Worm (Caenorhabditis elegans): ENCODE results near the gene prp-38.
A peak's percentile ranks its signal among the peaks of the same experiment; 100 is the strongest.

The prp-38 gene

DNA sequence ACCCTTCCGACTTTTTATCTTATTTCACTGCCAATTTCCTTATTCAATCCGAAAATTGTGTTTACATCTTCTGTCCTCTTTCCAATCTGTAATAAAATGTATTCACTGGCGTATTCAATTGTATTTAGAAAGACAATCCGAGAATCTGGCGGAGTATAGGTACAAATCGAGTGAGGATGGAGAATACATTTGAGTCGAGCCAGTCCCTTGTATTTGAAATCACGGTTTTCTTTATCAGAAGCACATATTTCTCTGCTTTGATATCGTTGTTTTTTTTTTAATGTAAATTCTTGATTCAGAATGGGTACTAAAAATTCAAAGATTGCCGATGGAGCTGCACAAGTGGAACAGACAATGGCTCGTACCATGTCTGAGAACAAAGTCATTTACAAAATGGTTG is 41.8 kb downstream of the prp-38 start, which contains the start of gene ocr-1:
Gene ocr-1 (plus strand): TSS at position 301 of the 400 bp plus-strand sequence.
- TF ChIP-seq lin-39 (tag; optimal IDR thresholded peaks at IDR 0.05) (no peak), sox-4 (tag; optimal IDR thresholded peaks at IDR 0.05) (no peak), snu-23 (GFP tag; optimal IDR thresholded peaks at IDR 0.05) (no peak), unc-98 (GFP tag; IDR thresholded peaks at IDR 0.05) (no peak), ceh-63 (GFP tag; optimal IDR thresholded peaks at IDR 0.05) (no peak), hlh-4 (tag; optimal IDR thresholded peaks at IDR 0.05) (no peak), C16A3.4 (tag; optimal IDR thresholded peaks at IDR 0.05) (no peak)

DNA sequence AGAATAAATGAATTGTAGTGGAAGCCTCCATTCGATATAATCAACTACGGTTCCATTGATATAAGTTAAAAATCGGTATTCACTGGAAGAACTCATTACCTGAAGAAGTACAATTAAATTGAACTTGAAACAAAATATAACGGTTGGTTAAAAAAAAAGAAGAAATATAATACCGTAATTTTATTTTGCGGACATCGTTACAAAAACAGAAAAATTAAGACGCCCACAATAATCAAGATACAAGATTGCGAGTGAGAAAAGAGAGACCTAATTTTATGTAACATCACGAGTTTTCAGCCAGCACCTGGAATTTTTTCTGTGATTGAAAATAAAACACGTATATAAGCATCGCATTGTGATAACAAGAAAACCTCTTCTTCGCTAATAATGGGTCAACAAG is 43.1 kb downstream of the prp-38 start, which contains the start of gene sre-6:
Gene sre-6 (minus strand): TSS at position 101 of the 400 bp plus-strand sequence.
- TF ChIP-seq irx-1 (tag; optimal IDR thresholded peaks at IDR 0.05) = no peak
- no peak for TF ChIP-seq nhr-90 (tag; optimal IDR thresholded peaks at IDR 0.05; ENCODE audit: poor library complexity)
- TF ChIP-seq elt-2 (tag; optimal IDR thresholded peaks at IDR 0.05) = peak; percentile 26
- TF ChIP-seq efl-1 (optimal IDR thresholded peaks at IDR 0.05) = no peak
- TF ChIP-seq efl-1 (GFP tag; optimal IDR thresholded peaks at IDR 0.05 in 1 of 2) = peak in 1 of 2 experiments; percentile 8

DNA sequence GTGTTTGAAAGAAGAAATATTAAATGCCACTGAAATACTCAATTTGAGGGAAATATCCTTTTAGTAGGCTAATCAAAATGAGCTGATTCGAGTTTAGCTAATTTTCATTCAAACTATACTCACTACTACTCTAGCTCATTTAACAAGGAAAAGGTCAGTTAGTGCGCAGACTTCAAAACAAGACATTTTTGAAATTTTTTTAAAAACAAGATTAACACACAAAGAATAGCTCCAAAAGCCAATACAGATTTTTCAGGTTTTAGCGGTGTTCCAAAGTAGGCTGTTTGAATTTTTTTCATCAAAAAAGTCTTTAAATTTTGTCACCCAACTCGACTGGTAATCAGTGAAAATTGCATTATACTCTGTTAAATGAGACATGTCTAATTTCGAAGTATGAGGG is 45.0 kb downstream of the prp-38 start:
- TF ChIP-seq nhr-90 (tag; optimal IDR thresholded peaks at IDR 0.05; ENCODE audit: poor library complexity) (no peak), aly-2 (tag; optimal IDR thresholded peaks at IDR 0.05) (no peak), lin-14 (GFP tag; optimal IDR thresholded peaks at IDR 0.05) (no peak), fkh-10 (GFP tag; optimal IDR thresholded peaks at IDR 0.05) (no peak), jun-1 (tag; optimal IDR thresholded peaks at IDR 0.05) (no peak), sup-37 (GFP tag; optimal IDR thresholded peaks at IDR 0.05) (no peak), lin-15B (tag; optimal IDR thresholded peaks at IDR 0.05) (no peak), pag-3 (tag; optimal IDR thresholded peaks at IDR 0.05; ENCODE audit: borderline replicate concordance, insufficient read depth) (no peak)

DNA sequence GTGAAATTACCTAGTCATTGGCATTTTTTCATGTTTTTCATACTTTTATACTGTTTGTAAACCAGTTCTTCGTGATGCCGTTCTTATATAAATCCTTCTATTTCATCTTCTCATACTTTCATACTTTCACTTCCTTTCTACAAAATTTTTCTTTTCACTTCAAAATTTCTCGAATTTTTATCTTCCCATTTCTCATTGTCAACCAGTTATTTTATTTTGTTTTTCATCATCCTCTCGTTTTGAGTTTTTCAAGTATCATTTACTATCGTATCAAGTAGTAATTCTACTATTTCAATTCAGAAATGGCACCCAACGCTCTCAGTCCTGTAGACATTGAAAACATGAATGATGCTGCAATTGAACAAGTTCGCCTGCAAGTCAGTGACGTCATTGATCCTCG is 47.2 kb downstream of the prp-38 start, which contains the start of gene F28H7.8:
Gene F28H7.8 (plus strand): TSS at position 301 of the 400 bp plus-strand sequence.
- TF ChIP-seq ceh-88 (GFP tag; IDR thresholded peaks at IDR 0.05) (no peak), mef-2 (tag; optimal IDR thresholded peaks at IDR 0.05) (no peak), nhr-85 (tag) (peak; percentile 61), snpc-4 (tag; optimal IDR thresholded peaks at IDR 0.05) (no peak), unc-98 (GFP tag; IDR thresholded peaks at IDR 0.05) (no peak), aha-1 (tag; optimal IDR thresholded peaks at IDR 0.05) (no peak), fkh-4 (tag; optimal IDR thresholded peaks at IDR 0.05; ENCODE audit: borderline replicate concordance) (no peak), ces-1 (GFP tag; optimal IDR thresholded peaks at IDR 0.05) (no peak), unc-86 (tag; optimal IDR thresholded peaks at IDR 0.05) (no peak)

DNA sequence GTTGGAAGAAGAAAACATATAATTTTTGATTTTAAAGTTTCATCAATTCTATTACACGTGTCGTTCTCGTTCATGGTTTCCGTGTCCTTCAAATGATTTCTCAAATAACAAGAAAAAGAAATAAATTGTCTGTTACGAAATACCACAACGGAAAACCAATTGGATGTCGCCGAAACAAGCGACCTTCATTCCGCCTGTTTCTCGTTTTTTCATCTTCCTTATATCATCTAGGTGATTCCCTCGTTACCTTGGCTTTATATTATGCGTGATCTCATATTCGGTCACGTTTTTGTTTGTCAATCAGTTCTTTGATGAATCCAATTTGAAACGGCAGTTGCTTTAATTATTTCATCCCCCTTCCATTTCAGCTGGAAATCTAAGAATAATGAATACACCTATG is 48.7 kb downstream of the prp-38 start:
- peak; percentile 86 for TF ChIP-seq lin-14 (GFP tag; optimal IDR thresholded peaks at IDR 0.05)
- no peak for TF ChIP-seq nhr-47 (tag; optimal IDR thresholded peaks at IDR 0.05)
- TF ChIP-seq elt-2 (tag; optimal IDR thresholded peaks at IDR 0.05) = no peak
- TF ChIP-seq zip-4 (GFP tag; optimal IDR thresholded peaks at IDR 0.05) = peak; percentile 11
- no peak for TF ChIP-seq ceh-88 (GFP tag; IDR thresholded peaks at IDR 0.05)
- no peak for TF ChIP-seq zag-1 (tag; optimal IDR thresholded peaks at IDR 0.05)
- TF ChIP-seq ets-5 (GFP tag; IDR thresholded peaks at IDR 0.05) = no peak
- TF ChIP-seq sox-4 (tag; optimal IDR thresholded peaks at IDR 0.05) = no peak
- TF ChIP-seq nhr-11 (tag; optimal IDR thresholded peaks at IDR 0.05) = no peak
- no peak for TF ChIP-seq efl-1 (optimal IDR thresholded peaks at IDR 0.05)
- TF ChIP-seq efl-1 (GFP tag; optimal IDR thresholded peaks at IDR 0.05 in 1 of 2) = no peak
- TF ChIP-seq irx-1 (tag; optimal IDR thresholded peaks at IDR 0.05) = no peak
- no peak for TF ChIP-seq grh-1 (GFP tag; IDR thresholded peaks at IDR 0.05)
- no peak for TF ChIP-seq lsy-2 (tag; optimal IDR thresholded peaks at IDR 0.05)
- TF ChIP-seq ceh-63 (GFP tag; optimal IDR thresholded peaks at IDR 0.05) = no peak
- no peak for TF ChIP-seq swsn-7 (tag; optimal IDR thresholded peaks at IDR 0.05)
- TF ChIP-seq blmp-1 (tag; optimal IDR thresholded peaks at IDR 0.05) = peak; percentile 63
- TF ChIP-seq lin-15B (tag; optimal IDR thresholded peaks at IDR 0.05) = no peak
- no peak for TF ChIP-seq fkh-8 (tag; optimal IDR thresholded peaks at IDR 0.05)
- peak; percentile 2 for TF ChIP-seq tbx-2 (tag; optimal IDR thresholded peaks at IDR 0.05)
- TF ChIP-seq C04F5.9 (tag; optimal IDR thresholded peaks at IDR 0.05) = no peak
- TF ChIP-seq isw-1 (GFP tag; IDR thresholded peaks at IDR 0.05) = no peak
- no peak for TF ChIP-seq nhr-12 (tag; optimal IDR thresholded peaks at IDR 0.05)
- no peak for TF ChIP-seq unc-98 (GFP tag; IDR thresholded peaks at IDR 0.05)
- no peak for TF ChIP-seq sptf-1 (tag; optimal IDR thresholded peaks at IDR 0.05)
- no peak for TF ChIP-seq dpl-1 (GFP tag; optimal IDR thresholded peaks at IDR 0.05)
- peak; percentile 45 for TF ChIP-seq nhr-71 (tag; optimal IDR thresholded peaks at IDR 0.05)
- TF ChIP-seq ama-1 (optimal IDR thresholded peaks at IDR 0.05) = no peak
- peak; percentile 50 for TF ChIP-seq snu-23 (GFP tag; optimal IDR thresholded peaks at IDR 0.05)
- TF ChIP-seq unc-86 (tag; optimal IDR thresholded peaks at IDR 0.05) = no peak
